Worm (Caenorhabditis elegans) whole organism, L1 larva: ENCODE results near the gene Y39G8B.1.
A peak's percentile ranks its signal among the peaks of the same experiment; 100 is the strongest.

ENCODE experiments used
- C34B4.2 ChIP-seq: sonication (generic microtip); optimal IDR thresholded peaks from 2 replicates; lab custom pipeline; 2017; ENCODE audit warnings: mild to moderate bottlenecking, missing genetic modification characterization, missing compliant biosample characterization
- F16B12.6 ChIP-seq: fragments of 150-350 bp; optimal IDR thresholded peaks from 2 replicates; lab custom pipeline; 2014; ENCODE audit warnings: missing biosample characterization, missing genetic modification characterization
- alr-1 ChIP-seq: fragments of 200-800 bp; sonication (Bioruptor generic); optimal IDR thresholded peaks from 2 replicates; lab custom pipeline; 2018; ENCODE audit warnings: borderline replicate concordance, mild to moderate bottlenecking, missing genetic modification characterization, missing compliant biosample characterization
- aly-2 ChIP-seq: fragments of 150-350 bp; optimal IDR thresholded peaks from 2 replicates; lab custom pipeline; 2014; ENCODE audit warnings: missing biosample characterization, missing genetic modification characterization
- ama-1 ChIP-seq: fragments of 150-350 bp; optimal IDR thresholded peaks from 2 replicates; lab custom pipeline; 2014
- ceh-8 ChIP-seq: fragments of 200-800 bp; sonication (Bioruptor generic); optimal IDR thresholded peaks from 2 replicates; lab custom pipeline; 2018; ENCODE audit warnings: mild to moderate bottlenecking, missing genetic modification characterization, moderate library complexity, missing compliant biosample characterization
- ceh-88 ChIP-seq: fragments of 200-800 bp; sonication (Bioruptor generic); IDR thresholded peaks from 2 replicates; pipeline ENCODE4 v1.3.6; 2022; ENCODE audit warnings: missing genetic modification characterization, missing compliant biosample characterization
- ceh-90 ChIP-seq: sonication (generic microtip); optimal IDR thresholded peaks from 2 replicates; lab custom pipeline; 2016; ENCODE audit warnings: missing genetic modification characterization, missing compliant biosample characterization
- ces-1 ChIP-seq: fragments of 150-350 bp; optimal IDR thresholded peaks from 2 replicates; lab custom pipeline; 2014; ENCODE audit warnings: missing biosample characterization, missing genetic modification reagents, missing genetic modification characterization
- efl-1 ChIP-seq, 4 experiments: fragments of 150-350 bp; optimal IDR thresholded peaks in 3 of 4; peaks in 1 of 4; 1 replicate in 1 of 4; 2 replicates in 3 of 4; lab custom pipeline; 2014; ENCODE audit warnings: missing biosample characterization in 2 of 4, missing genetic modification characterization in 2 of 4, missing genetic modification reagents in 2 of 4
- egl-13 ChIP-seq: sonication (generic microtip); optimal IDR thresholded peaks from 2 replicates; lab custom pipeline; 2016; ENCODE audit warnings: missing genotype, missing genetic modification reagents, missing genetic modification characterization, missing compliant biosample characterization
- elt-2 ChIP-seq: sonication (generic microtip); optimal IDR thresholded peaks from 2 replicates; lab custom pipeline; 2016; ENCODE audit warnings: missing genetic modification characterization, mild to moderate bottlenecking, inconsistent platforms, missing compliant biosample characterization, missing genetic modification reagents
- elt-3 ChIP-seq, 6 experiments: fragments of 150-350 bp in 1 of 6; sonication (generic microtip); optimal IDR thresholded peaks; 2 replicates each; lab custom pipeline; 2017 to 2018; ENCODE audit warnings: missing biosample characterization in 6 of 6, missing genetic modification characterization in 6 of 6, inconsistent platforms in 1 of 6
- ets-5 ChIP-seq: fragments of 200-800 bp; sonication (Bioruptor generic); IDR thresholded peaks from 2 replicates; pipeline ENCODE4 v1.3.6; 2022; ENCODE audit warnings: missing genetic modification characterization, missing compliant biosample characterization
- fkh-8 ChIP-seq: sonication (generic microtip); optimal IDR thresholded peaks from 2 replicates; lab custom pipeline; 2016; ENCODE audit warnings: mild to moderate bottlenecking, missing genetic modification characterization, missing compliant biosample characterization
- hlh-4 ChIP-seq: sonication (generic microtip); optimal IDR thresholded peaks from 2 replicates; lab custom pipeline; 2016; ENCODE audit warnings: mild to moderate bottlenecking, missing genetic modification characterization, missing compliant biosample characterization
- jun-1 ChIP-seq: fragments of 150-350 bp; optimal IDR thresholded peaks from 2 replicates; lab custom pipeline; 2014; ENCODE audit warnings: missing biosample characterization, missing genetic modification reagents, missing genetic modification characterization
- lin-14 ChIP-seq: fragments of 200-800 bp; sonication (Bioruptor generic); optimal IDR thresholded peaks from 2 replicates; lab custom pipeline; 2018; ENCODE audit warnings: mild to moderate bottlenecking, missing genetic modification characterization, moderate library complexity, missing compliant biosample characterization
- lin-15B ChIP-seq: fragments of 150-350 bp; sonication (generic microtip); optimal IDR thresholded peaks from 3 replicates; lab custom pipeline; 2014; ENCODE audit warnings: missing biosample characterization, missing genetic modification characterization
- lin-35 ChIP-seq, 2 experiments: fragments of 150-350 bp; optimal IDR thresholded peaks; 2 replicates each; lab custom pipeline; 2014; ENCODE audit warnings: missing biosample characterization in 2 of 2, missing genetic modification characterization in 2 of 2, missing genetic modification reagents in 2 of 2
- lin-39 ChIP-seq: fragments of 150-350 bp; optimal IDR thresholded peaks from 2 replicates; lab custom pipeline; 2014; ENCODE audit warnings: missing biosample characterization, missing genetic modification reagents, missing genetic modification characterization
- mab-9 ChIP-seq: fragments of 200-800 bp; sonication (Bioruptor generic); IDR thresholded peaks from 2 replicates; pipeline ENCODE4 v1.3.6; 2022; ENCODE audit warnings: missing genetic modification reagents, missing genetic modification characterization, missing compliant biosample characterization
- mep-1 ChIP-seq: fragments of 150-350 bp; optimal IDR thresholded peaks from 2 replicates; lab custom pipeline; 2014; ENCODE audit warnings: missing biosample characterization, missing genetic modification characterization
- nhr-20 ChIP-seq: sonication (generic microtip); optimal IDR thresholded peaks from 2 replicates; lab custom pipeline; 2016; ENCODE audit warnings: mild to moderate bottlenecking, missing genetic modification characterization, missing compliant biosample characterization
- nhr-76 ChIP-seq: sonication (generic microtip); optimal IDR thresholded peaks from 2 replicates; lab custom pipeline; 2017; ENCODE audit warnings: missing biosample characterization, missing genetic modification characterization
- nhr-85 ChIP-seq: sonication (generic microtip); peaks from one replicate; lab custom pipeline; 2016; ENCODE audit warnings: missing genetic modification characterization, inconsistent platforms, missing compliant biosample characterization
- skn-1 ChIP-seq: fragments of 150-350 bp; optimal IDR thresholded peaks from 2 replicates; lab custom pipeline; 2014; ENCODE audit warnings: missing biosample characterization, missing genetic modification characterization
- sox-4 ChIP-seq: sonication (generic microtip); optimal IDR thresholded peaks from 2 replicates; lab custom pipeline; 2016; ENCODE audit warnings: missing genetic modification characterization, missing compliant biosample characterization
- sup-37 ChIP-seq: fragments of 200-800 bp; sonication (Bioruptor generic); optimal IDR thresholded peaks from 2 replicates; lab custom pipeline; 2018; ENCODE audit warnings: mild to moderate bottlenecking, missing genetic modification characterization, missing compliant biosample characterization
- swsn-7 ChIP-seq: sonication (generic microtip); optimal IDR thresholded peaks from 2 replicates; lab custom pipeline; 2016; ENCODE audit warnings: missing genetic modification characterization, missing compliant biosample characterization
- tbx-2 ChIP-seq: sonication (generic microtip); optimal IDR thresholded peaks from 2 replicates; lab custom pipeline; 2016; ENCODE audit warnings: missing genetic modification characterization, missing compliant biosample characterization
- tlp-1 ChIP-seq: fragments of 150-350 bp; optimal IDR thresholded peaks from 2 replicates; lab custom pipeline; 2014; ENCODE audit warnings: missing biosample characterization, missing genetic modification characterization
- unc-130 ChIP-seq: fragments of 150-350 bp; optimal IDR thresholded peaks from 2 replicates; lab custom pipeline; 2017; ENCODE audit warnings: missing biosample characterization, missing genetic modification characterization, inconsistent platforms
- unc-30 ChIP-seq: sonication (generic microtip); optimal IDR thresholded peaks from 2 replicates; lab custom pipeline; 2017; ENCODE audit warnings: missing biosample characterization, missing genetic modification characterization
- unc-98 ChIP-seq: fragments of 200-800 bp; sonication (Bioruptor generic); IDR thresholded peaks from 2 replicates; pipeline ENCODE4 v1.3.6; 2022; ENCODE audit warnings: missing genetic modification characterization, missing compliant biosample characterization
- vab-15 ChIP-seq: sonication (generic microtip); optimal IDR thresholded peaks from 2 replicates; lab custom pipeline; 2017; ENCODE audit warnings: missing genotype, mild to moderate bottlenecking, missing genetic modification characterization, missing compliant biosample characterization
- ztf-11 ChIP-seq, 2 experiments: sonication (generic microtip); optimal IDR thresholded peaks; 2 replicates each; lab custom pipeline; 2016 to 2017; ENCODE audit warnings: missing genetic modification characterization in 2 of 2, missing biosample characterization in 1 of 2, missing compliant biosample characterization in 1 of 2

Y39G8B.1 gene

DNA sequence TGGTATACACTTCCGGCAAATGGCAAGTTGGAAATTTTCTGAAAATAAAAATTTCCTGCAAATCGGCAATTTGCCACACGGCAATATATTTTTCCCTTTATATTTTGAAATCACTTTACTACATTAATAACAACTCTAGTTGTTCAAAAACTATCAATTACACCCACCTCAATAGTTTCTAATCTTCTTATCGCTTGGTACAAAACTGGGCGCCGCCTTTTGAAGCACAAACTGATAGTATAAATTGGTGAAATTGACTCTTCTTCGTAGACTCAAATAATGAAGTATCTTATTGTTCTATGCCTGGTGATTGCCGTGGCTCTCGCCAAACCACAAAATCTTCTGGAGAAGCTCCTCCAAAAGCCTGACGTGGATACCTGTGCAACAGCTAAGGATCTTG, 7.5 kb upstream of the Y39G8B.1 start, which contains the start of gene Y39G8B.9:
Gene Y39G8B.9, plus strand, starts transcription at position 269 of the 400 bp plus-strand sequence.
- peak; percentile 43 for TF ChIP-seq elt-2 (tag; lab: Kevin White, UChicago)
- TF ChIP-seq ets-5 (GFP tag; lab: Robert Waterston, UW) = no peak
- no peak for TF ChIP-seq efl-1 (optimal IDR thresholded peaks at IDR 0.05; lab: Kevin White, UChicago)
- TF ChIP-seq efl-1 (GFP tag; optimal IDR thresholded peaks at IDR 0.05 in 1 of 2; lab: Kevin White, UChicago) = peak in 1 of 2 experiments; percentile 33
- TF ChIP-seq, all 84 proteins: peak for 2

DNA sequence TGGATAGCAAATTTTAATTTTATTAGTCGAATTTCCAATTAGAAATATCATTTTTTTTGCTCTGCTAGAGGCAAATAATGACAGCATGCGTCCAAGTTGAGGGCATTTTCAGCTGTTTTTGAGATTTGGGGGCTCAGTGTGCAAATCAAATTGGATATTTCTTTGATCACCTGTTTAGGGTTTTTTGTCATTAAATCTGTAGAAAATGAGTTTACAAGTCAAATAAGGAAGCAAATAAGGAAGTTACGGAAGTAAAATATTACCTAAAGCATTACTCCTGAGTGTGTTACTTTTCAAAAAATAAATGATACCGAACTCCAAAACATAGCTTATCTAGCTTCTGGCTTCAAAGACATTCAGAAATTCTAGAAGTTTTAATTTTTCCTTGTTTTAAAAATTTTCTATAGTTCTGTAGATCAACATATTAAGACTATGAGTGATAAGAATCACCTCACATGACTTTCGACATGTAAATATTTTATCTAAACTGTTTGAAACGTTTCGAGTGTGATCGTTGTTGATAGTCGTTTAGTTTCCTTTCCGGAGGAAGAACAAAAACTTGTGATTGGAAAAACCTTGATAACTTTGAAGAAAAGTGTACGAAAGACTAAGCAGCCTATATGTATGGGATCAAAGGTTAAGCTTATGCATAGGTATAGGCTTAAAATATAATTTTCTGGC, 6.4 kb upstream of the Y39G8B.1 start, which contains the start of gene sre-48:
Gene sre-48, minus strand, starts transcription at position 51 of the 681 bp plus-strand sequence.
- TF ChIP-seq elt-2 (tag; lab: Kevin White, UChicago) = peak; percentile 98
- no peak for TF ChIP-seq ceh-8 (GFP tag; lab: Kevin White, UChicago)
- TF ChIP-seq lin-35 (GFP tag; optimal IDR thresholded peaks at IDR 0.05; lab: Kevin White, UChicago) = peak in 1 of 2 experiments; percentile 39
- TF ChIP-seq nhr-20 (tag; lab: Kevin White, UChicago) = peak; percentile 25
- no peak for TF ChIP-seq F16B12.6 (tag; lab: Kevin White, UChicago)
- no peak for TF ChIP-seq sup-37 (GFP tag; lab: Kevin White, UChicago)
- TF ChIP-seq alr-1 (tag; lab: Kevin White, UChicago) = no peak
- TF ChIP-seq lin-39 (tag; lab: Kevin White, UChicago) = no peak
- TF ChIP-seq ces-1 (GFP tag; lab: Kevin White, UChicago) = no peak
- TF ChIP-seq lin-15B (tag; lab: Kevin White, UChicago) = no peak
- TF ChIP-seq sox-4 (tag; lab: Kevin White, UChicago) = no peak
- no peak for TF ChIP-seq tbx-2 (tag; lab: Kevin White, UChicago)
- TF ChIP-seq mep-1 (tag; lab: Kevin White, UChicago) = no peak
- TF ChIP-seq nhr-76 (tag; lab: Kevin White, UChicago) = no peak
- no peak for TF ChIP-seq hlh-4
- TF ChIP-seq unc-130 (tag; lab: Kevin White, UChicago) = no peak
- no peak for TF ChIP-seq C34B4.2 (tag; lab: Kevin White, UChicago)
- no peak for TF ChIP-seq skn-1 (tag; lab: Kevin White, UChicago)
- no peak for TF ChIP-seq elt-3 (tag; optimal IDR thresholded peaks at IDR 0.05; lab: Kevin White, UChicago)
- no peak for TF ChIP-seq ztf-11 (tag; optimal IDR thresholded peaks at IDR 0.05; lab: Kevin White, UChicago)
- TF ChIP-seq unc-98 (GFP tag; lab: Robert Waterston, UW) = no peak
- TF ChIP-seq ama-1 = no peak
- TF ChIP-seq swsn-7 (tag; lab: Kevin White, UChicago) = no peak
- TF ChIP-seq unc-30 (tag; lab: Kevin White, UChicago) = no peak
- TF ChIP-seq egl-13 (tag; lab: Kevin White, UChicago) = no peak
- no peak for TF ChIP-seq tlp-1
- TF ChIP-seq mab-9 = no peak
- no peak for TF ChIP-seq vab-15
- no peak for TF ChIP-seq fkh-8 (tag; lab: Kevin White, UChicago)
- TF ChIP-seq aly-2 (tag; lab: Kevin White, UChicago) = no peak
- no peak for TF ChIP-seq ceh-88 (GFP tag; lab: Robert Waterston, UW)
- no peak for TF ChIP-seq nhr-85 (tag; lab: Kevin White, UChicago)
- TF ChIP-seq jun-1 (tag; lab: Kevin White, UChicago) = peak; percentile 60
- no peak for TF ChIP-seq ceh-90 (tag; lab: Kevin White, UChicago)

DNA sequence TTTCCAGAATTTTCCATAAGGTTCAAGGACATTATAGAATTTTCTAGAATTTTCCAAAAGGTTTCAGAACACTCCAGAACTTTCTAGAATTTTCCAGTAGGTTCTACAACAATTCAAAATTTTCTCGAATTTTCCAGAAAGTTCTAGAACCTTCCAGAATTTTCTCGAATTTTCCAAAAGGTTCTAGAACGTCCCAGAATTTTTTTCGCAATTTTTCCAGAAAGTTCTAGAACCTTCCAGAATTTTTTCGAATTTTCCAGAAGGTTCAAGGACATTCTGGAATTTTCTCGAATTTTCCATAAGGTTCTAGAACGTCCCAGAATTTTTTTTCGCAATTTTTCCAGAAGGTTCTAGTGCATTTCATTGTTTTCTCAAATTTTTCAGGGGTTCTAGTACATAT, 4.1 kb upstream of the Y39G8B.1 start:
- TF ChIP-seq nhr-85 (tag; lab: Kevin White, UChicago) (peak; percentile 27), lin-14 (no peak)
